Worm (Caenorhabditis elegans) whole organism, L3 larva: ENCODE data around the gene cee-1.

Source experiments
- ama-1 ChIP-seq: fragments of 150-350 bp; optimal IDR thresholded peaks from 2 replicates; lab custom pipeline; 2018
- ceh-28 ChIP-seq: fragments of 150-350 bp; optimal IDR thresholded peaks from 2 replicates; lab custom pipeline; 2014; ENCODE audit warnings: missing biosample characterization, missing genetic modification reagents, missing genetic modification characterization
- elt-1 ChIP-seq: fragments of 150-350 bp; optimal IDR thresholded peaks from 2 replicates; lab custom pipeline; 2014; ENCODE audit warnings: missing biosample characterization, missing genetic modification characterization
- jun-1 ChIP-seq: fragments of 150-350 bp; optimal IDR thresholded peaks from 2 replicates; lab custom pipeline; 2014; ENCODE audit warnings: missing biosample characterization, missing genetic modification reagents, missing genetic modification characterization
- lin-15B ChIP-seq: fragments of 150-350 bp; optimal IDR thresholded peaks from 2 replicates; lab custom pipeline; 2014; ENCODE audit warnings: missing biosample characterization, missing genetic modification characterization
- pha-4 ChIP-seq: fragments of 150-350 bp; optimal IDR thresholded peaks from 2 replicates; lab custom pipeline; 2014; ENCODE audit warnings: missing biosample characterization, missing genetic modification reagents, missing genetic modification characterization
- pqm-1 ChIP-seq: fragments of 150-350 bp; optimal IDR thresholded peaks from 2 replicates; lab custom pipeline; 2017; ENCODE audit warnings: missing biosample characterization, missing genetic modification characterization, inconsistent platforms
- snpc-4 ChIP-seq: fragments of 150-350 bp; optimal IDR thresholded peaks from 2 replicates; lab custom pipeline; 2014; ENCODE audit warnings: missing biosample characterization, missing genetic modification characterization
- ztf-4 ChIP-seq: fragments of 150-350 bp; optimal IDR thresholded peaks from 2 replicates; lab custom pipeline; 2014; ENCODE audit warnings: missing biosample characterization, missing genetic modification characterization

DNA sequence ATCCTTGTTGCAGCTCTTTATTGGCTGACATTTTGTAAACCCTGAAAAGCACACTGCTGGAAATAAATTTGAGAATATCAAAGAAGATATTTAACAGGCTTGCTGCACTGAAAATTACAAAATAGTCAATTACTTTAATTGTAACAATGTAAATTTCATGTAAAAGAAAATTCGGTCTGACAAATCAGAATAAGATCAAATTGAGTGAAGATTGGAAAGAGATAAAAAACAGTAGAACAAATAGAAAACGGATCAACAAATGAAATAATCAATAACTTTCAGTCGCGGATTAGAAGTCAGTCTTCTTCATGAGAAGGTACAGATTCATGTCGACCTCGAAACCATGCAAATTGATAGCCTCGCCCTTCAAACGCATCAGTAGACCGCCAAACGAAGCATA is 4.6 kb downstream of the cee-1 start, which contains the start of gene rars-1:
- TF ChIP-seq ama-1 (lab: Kevin White, UChicago) (no peak), ceh-28 (tag; lab: Kevin White, UChicago) (no peak), pha-4 (no peak), pqm-1 (tag; lab: Kevin White, UChicago) (no peak), ztf-4 (tag; lab: Kevin White, UChicago) (no peak), elt-1 (tag; lab: Kevin White, UChicago) (no peak), snpc-4 (tag; lab: Kevin White, UChicago) (no peak), jun-1 (tag; lab: Kevin White, UChicago) (no peak), lin-15B (tag; lab: Kevin White, UChicago) (no peak)
